Worm (Caenorhabditis elegans): ENCODE measurements around the gene F20D12.7.

The F20D12.7 gene

ce11 chrIV:7923982-7924480, 14.7 kb downstream of the F20D12.7 start, which contains the start of the genes xpo-3 and C49H3.3 (continued):
- no peak for TF ChIP-seq hlh-17 (GFP tag; optimal IDR thresholded peaks at IDR 0.05; ENCODE audit: borderline replicate concordance)
- peak; percentile 51 to 58 for TF ChIP-seq efl-1 (optimal IDR thresholded peaks at IDR 0.05)
- peak in 1 of 2 experiments; percentile 48 for TF ChIP-seq efl-1 (GFP tag; optimal IDR thresholded peaks at IDR 0.05 in 1 of 2)
- peak; percentile 9 for TF ChIP-seq unc-130 (tag; optimal IDR thresholded peaks at IDR 0.05)
- no peak for TF ChIP-seq lin-13 (GFP tag; optimal IDR thresholded peaks at IDR 0.05)
- TF ChIP-seq C34B4.2 (tag; optimal IDR thresholded peaks at IDR 0.05), result no peak
- no peak for TF ChIP-seq sptf-1 (tag; optimal IDR thresholded peaks at IDR 0.05)
- no peak for TF ChIP-seq tlp-1 (tag; optimal IDR thresholded peaks at IDR 0.05)
- no peak for TF ChIP-seq nhr-11 (tag; optimal IDR thresholded peaks at IDR 0.05)

- TF ChIP-seq lin-39 (tag; optimal IDR thresholded peaks at IDR 0.05), result no peak
- no peak for TF ChIP-seq nhr-90 (tag; optimal IDR thresholded peaks at IDR 0.05; ENCODE audit: poor library complexity)
- no peak for TF ChIP-seq lin-35 (GFP tag; optimal IDR thresholded peaks at IDR 0.05)
- no peak for TF ChIP-seq lsy-2 (tag; optimal IDR thresholded peaks at IDR 0.05)
- no peak for TF ChIP-seq fkh-4 (tag; optimal IDR thresholded peaks at IDR 0.05; ENCODE audit: borderline replicate concordance)
These were observed 18.6 kb downstream of the F20D12.7 start, which contains the start of gene C49H3.16 for ce11 chrIV:7920126-7920525. C49H3.16 (plus strand) TSS chrIV:7920426.

- TF ChIP-seq nhr-47 (tag; optimal IDR thresholded peaks at IDR 0.05), result no peak
- TF ChIP-seq hlh-17 (GFP tag; optimal IDR thresholded peaks at IDR 0.05; ENCODE audit: borderline replicate concordance), result no peak
- no peak for TF ChIP-seq nhr-71 (tag; optimal IDR thresholded peaks at IDR 0.05)
- no peak for TF ChIP-seq ama-1 (optimal IDR thresholded peaks at IDR 0.05)
- no peak for TF ChIP-seq dsc-1 (tag; optimal IDR thresholded peaks at IDR 0.05)
- TF ChIP-seq elt-2 (tag; optimal IDR thresholded peaks at IDR 0.05), result no peak
- TF ChIP-seq C04F5.9 (tag; optimal IDR thresholded peaks at IDR 0.05), result no peak
- no peak for TF ChIP-seq unc-98 (GFP tag; IDR thresholded peaks at IDR 0.05)
- no peak for TF ChIP-seq unc-62 (GFP tag; optimal IDR thresholded peaks at IDR 0.05)
- no peak for TF ChIP-seq zag-1 (tag; optimal IDR thresholded peaks at IDR 0.05)
- TF ChIP-seq nhr-28 (tag; optimal IDR thresholded peaks at IDR 0.05), result no peak
- TF ChIP-seq ztf-4 (tag; optimal IDR thresholded peaks at IDR 0.05), result no peak
- TF ChIP-seq lin-35 (GFP tag; optimal IDR thresholded peaks at IDR 0.05), result no peak
- no peak for TF ChIP-seq ceh-63 (GFP tag; optimal IDR thresholded peaks at IDR 0.05)
- no peak for TF ChIP-seq dpl-1 (GFP tag; optimal IDR thresholded peaks at IDR 0.05)
- no peak for TF ChIP-seq lin-13 (GFP tag; optimal IDR thresholded peaks at IDR 0.05)
- no peak for TF ChIP-seq sox-4 (tag; optimal IDR thresholded peaks at IDR 0.05)
- TF ChIP-seq nhr-77 (tag; optimal IDR thresholded peaks at IDR 0.05), result no peak
These were observed 20.9 kb downstream of the F20D12.7 start for ce11 chrIV:7917881-7918280.

- TF ChIP-seq nhr-47 (tag; optimal IDR thresholded peaks at IDR 0.05), result no peak
- no peak for TF ChIP-seq jun-1 (tag; optimal IDR thresholded peaks at IDR 0.05)
These were observed 21.8 kb downstream of the F20D12.7 start for ce11 chrIV:7916907-7917306.

- TF ChIP-seq dsc-1 (tag; optimal IDR thresholded peaks at IDR 0.05) (no peak), jun-1 (tag; optimal IDR thresholded peaks at IDR 0.05) (no peak), efl-1 (optimal IDR thresholded peaks at IDR 0.05) (no peak), efl-1 (GFP tag; optimal IDR thresholded peaks at IDR 0.05 in 1 of 2) (peak in 1 of 2 experiments; percentile 71), ztf-11 (tag; optimal IDR thresholded peaks at IDR 0.05) (no peak), elt-3 (tag; optimal IDR thresholded peaks at IDR 0.05) (no peak), grh-1 (GFP tag; IDR thresholded peaks at IDR 0.05) (no peak)
These were observed 23.7 kb downstream of the F20D12.7 start, which contains the start of gene C49H3.4 for ce11 chrIV:7914991-7915390. C49H3.4 (plus strand) TSS chrIV:7915291.

All from whole organism, L1 larva.